Worm (Caenorhabditis elegans) whole organism, L3 larva: Measurements from ENCODE around the gene srw-23.

Source experiments
- ama-1 ChIP-seq: fragments of 150-350 bp; optimal IDR thresholded peaks from 2 replicates; lab custom pipeline; 2018
- ceh-16 ChIP-seq: sonication (generic microtip); optimal IDR thresholded peaks from 2 replicates; lab custom pipeline; 2017; ENCODE audit warnings: missing biosample characterization, missing genetic modification characterization
- ceh-82 ChIP-seq: fragments of 150-350 bp; optimal IDR thresholded peaks from 2 replicates; lab custom pipeline; 2014; ENCODE audit warnings: missing biosample characterization, missing genetic modification characterization
- elt-1 ChIP-seq: fragments of 150-350 bp; optimal IDR thresholded peaks from 2 replicates; lab custom pipeline; 2014; ENCODE audit warnings: missing biosample characterization, missing genetic modification characterization
- elt-2 ChIP-seq: sonication (generic microtip); optimal IDR thresholded peaks from 2 replicates; lab custom pipeline; 2016; ENCODE audit warnings: missing genetic modification reagents, mild to moderate bottlenecking, missing genetic modification characterization, missing compliant biosample characterization
- hmg-11 ChIP-seq: sonication (generic microtip); optimal IDR thresholded peaks from 2 replicates; lab custom pipeline; 2016; ENCODE audit warnings: missing genetic modification characterization, missing compliant biosample characterization
- lin-39 ChIP-seq: fragments of 150-350 bp; optimal IDR thresholded peaks from 2 replicates; lab custom pipeline; 2018; ENCODE audit warnings: missing biosample characterization, missing genetic modification reagents, missing genetic modification characterization
- nfya-1 ChIP-seq: sonication (generic microtip); optimal IDR thresholded peaks from 2 replicates; lab custom pipeline; 2017; ENCODE audit warnings: missing genetic modification characterization, mild to moderate bottlenecking, missing compliant biosample characterization, antibody characterized with exemption, moderate library complexity; ENCODE audit not compliant: insufficient read depth
- nhr-28 ChIP-seq: fragments of 150-350 bp; optimal IDR thresholded peaks from 2 replicates; lab custom pipeline; 2014; ENCODE audit warnings: missing biosample characterization, missing genetic modification characterization
- nhr-77 ChIP-seq: fragments of 150-350 bp; optimal IDR thresholded peaks from 2 replicates; lab custom pipeline; 2014; ENCODE audit warnings: missing biosample characterization, missing genetic modification characterization
- sea-2 ChIP-seq: fragments of 150-350 bp; sonication (generic microtip); optimal IDR thresholded peaks from 4 replicates; lab custom pipeline; 2014; ENCODE audit warnings: missing biosample characterization, missing genetic modification reagents, missing genetic modification characterization
- skn-1 ChIP-seq: fragments of 150-350 bp; optimal IDR thresholded peaks from 2 replicates; lab custom pipeline; 2014; ENCODE audit warnings: missing biosample characterization, missing genetic modification characterization
- unc-62 ChIP-seq: fragments of 150-350 bp; sonication (generic microtip); optimal IDR thresholded peaks from 4 replicates; lab custom pipeline; 2014; ENCODE audit warnings: missing biosample characterization, missing genetic modification reagents, missing genetic modification characterization
- ztf-11 ChIP-seq: fragments of 150-350 bp; optimal IDR thresholded peaks from 2 replicates; lab custom pipeline; 2014; ENCODE audit warnings: missing biosample characterization, missing genetic modification characterization

DNA sequence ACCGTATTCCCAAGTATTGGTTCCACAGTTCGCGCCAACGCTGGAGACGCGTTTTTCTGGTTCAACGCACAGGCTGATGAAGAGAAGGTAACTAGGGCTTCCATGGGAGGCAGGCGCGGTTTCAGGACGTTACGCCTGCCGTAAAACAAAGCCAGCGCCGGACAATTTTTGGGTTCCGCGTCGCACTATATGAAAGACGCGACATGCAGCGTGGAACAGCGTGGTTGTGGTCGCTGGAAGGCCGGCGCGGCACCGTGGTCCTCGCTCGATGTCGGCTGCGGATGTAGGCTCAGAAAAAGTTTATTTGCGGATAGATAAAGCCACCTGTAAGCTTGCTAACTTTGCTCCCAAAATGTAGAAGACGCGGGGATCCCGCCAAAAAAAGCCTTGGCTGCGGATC is 35.3 kb upstream of the srw-23 start:
- TF ChIP-seq nfya-1 (tag; lab: Kevin White, UChicago) (no peak), unc-62 (GFP tag; lab: Kevin White, UChicago) (no peak), ztf-11 (no peak), ceh-82 (no peak), sea-2 (GFP tag; lab: Kevin White, UChicago) (no peak), lin-39 (tag; lab: Kevin White, UChicago) (no peak), elt-1 (no peak), hmg-11 (tag; lab: Kevin White, UChicago) (no peak), ceh-16 (tag; lab: Kevin White, UChicago) (no peak), nhr-28 (no peak), ama-1 (lab: Kevin White, UChicago) (no peak), nhr-77 (no peak), skn-1 (tag; lab: Kevin White, UChicago) (no peak), elt-2 (tag; lab: Kevin White, UChicago) (no peak)
